Worm (Caenorhabditis elegans) whole organism, midembryonic: ENCODE results near the gene F26F2.13.

Source experiments
- T22C8.4 ChIP-seq: fragments of 200-800 bp; sonication (Bioruptor generic); IDR thresholded peaks from 2 replicates; pipeline ENCODE4 v1.3.6; 2022; ENCODE audit warnings: missing genetic modification characterization, missing compliant biosample characterization
- cog-1 ChIP-seq: sonication (generic microtip); optimal IDR thresholded peaks from 2 replicates; lab custom pipeline; 2016; ENCODE audit warnings: missing genetic modification characterization, missing compliant biosample characterization
- flt-1 ChIP-seq: fragments of 200-800 bp; sonication (Bioruptor generic); IDR thresholded peaks from 2 replicates; pipeline ENCODE4 v1.3.6; 2022; ENCODE audit warnings: missing genetic modification characterization, missing compliant biosample characterization
- klf-2 ChIP-seq: fragments of 200-800 bp; sonication (Bioruptor generic); conservative IDR thresholded peaks from 2 replicates; pipeline ENCODE4 v1.3.6; 2022; ENCODE audit warnings: missing genetic modification reagents, missing genetic modification characterization, missing compliant biosample characterization
- med-1 ChIP-seq: sonication (generic microtip); optimal IDR thresholded peaks from 2 replicates; lab custom pipeline; 2017; ENCODE audit warnings: missing genetic modification characterization, mild to moderate bottlenecking, missing compliant biosample characterization, antibody characterized with exemption, missing genetic modification reagents; ENCODE audit not compliant: insufficient read depth
- ref-1 ChIP-seq: fragments of 200-800 bp; sonication (Bioruptor generic); conservative IDR thresholded peaks from 2 replicates; pipeline ENCODE4 v1.3.6; 2022; ENCODE audit warnings: missing genetic modification reagents, missing genetic modification characterization, missing compliant biosample characterization
- tab-1 ChIP-seq: fragments of 200-800 bp; sonication (Bioruptor generic); IDR thresholded peaks from 2 replicates; pipeline ENCODE4 v1.3.6; 2022; ENCODE audit warnings: missing genetic modification characterization, missing compliant biosample characterization
- ztf-29 ChIP-seq: fragments of 200-800 bp; sonication (Bioruptor generic); IDR thresholded peaks from 2 replicates; pipeline ENCODE4 v1.3.6; 2022; ENCODE audit warnings: missing genetic modification reagents, missing genetic modification characterization, missing compliant biosample characterization

DNA sequence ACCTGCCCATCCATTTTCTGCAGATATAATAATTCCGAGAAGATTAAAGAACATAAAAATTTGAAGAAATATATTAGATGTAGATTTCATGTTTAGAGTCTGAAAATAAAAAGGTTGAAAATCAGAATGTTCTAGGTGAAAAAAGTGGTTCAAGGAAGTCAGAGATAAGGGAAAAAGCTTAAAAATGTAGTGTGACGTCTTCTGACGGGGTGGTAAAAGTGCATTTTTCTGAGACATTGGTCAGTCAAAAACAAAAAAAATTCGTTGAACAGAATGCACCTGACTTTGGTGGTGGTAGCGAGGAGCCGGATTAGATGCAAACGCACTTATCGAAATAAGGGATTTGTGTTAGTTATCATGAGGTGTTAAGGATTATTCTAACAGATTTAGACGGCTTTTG, 42.5 kb downstream of the F26F2.13 start, which contains the start of gene F46B3.23:
- no peak for TF ChIP-seq flt-1 (GFP tag; lab: Robert Waterston, UW)
- TF ChIP-seq ztf-29 (GFP tag; lab: Robert Waterston, UW) = no peak
- no peak for TF ChIP-seq klf-2 (GFP tag; lab: Robert Waterston, UW)
- no peak for TF ChIP-seq T22C8.4
- TF ChIP-seq ref-1 = no peak
- no peak for TF ChIP-seq cog-1
- no peak for TF ChIP-seq med-1 (GFP tag; lab: Kevin White, UChicago)
- TF ChIP-seq tab-1 = no peak
